Worm (Caenorhabditis elegans) whole organism, young adult: Measurements from ENCODE around the gene cogc-2.

Source experiments
- B0019.2 ChIP-seq: fragments of 200-800 bp; sonication (Bioruptor generic); conservative IDR thresholded peaks from 2 replicates; pipeline ENCODE4 v1.3.6; 2022; ENCODE audit warnings: missing genetic modification reagents, missing genetic modification characterization, missing compliant biosample characterization
- B0336.3 ChIP-seq: fragments of 200-800 bp; sonication (Bioruptor generic); IDR thresholded peaks from 2 replicates; pipeline ENCODE4 v1.3.6; 2022; ENCODE audit warnings: missing genetic modification characterization, missing compliant biosample characterization
- C06A6.2 ChIP-seq: fragments of 200-800 bp; sonication (Bioruptor generic); conservative IDR thresholded peaks from 2 replicates; pipeline ENCODE4 v1.3.6; 2022; ENCODE audit warnings: missing genetic modification characterization, missing compliant biosample characterization
- F22D6.2 ChIP-seq: sonication (generic microtip); optimal IDR thresholded peaks from 2 replicates; lab custom pipeline; 2016; ENCODE audit warnings: mild to moderate bottlenecking, missing genetic modification characterization, missing compliant biosample characterization
- F33H1.4 ChIP-seq: fragments of 200-800 bp; sonication (Bioruptor generic); IDR thresholded peaks from 2 replicates; pipeline ENCODE4 v1.3.6; 2022; ENCODE audit warnings: missing genetic modification reagents, missing genetic modification characterization, missing compliant biosample characterization
- F57A8.1 ChIP-seq: fragments of 200-800 bp; sonication (Bioruptor generic); optimal IDR thresholded peaks from 2 replicates; lab custom pipeline; 2018; ENCODE audit warnings: mild to moderate bottlenecking, missing genetic modification characterization, moderate library complexity, missing compliant biosample characterization
- F57C9.4 ChIP-seq: sonication (generic microtip); optimal IDR thresholded peaks from 2 replicates; lab custom pipeline; 2017; ENCODE audit warnings: mild to moderate bottlenecking, missing genetic modification characterization, missing compliant biosample characterization
- K11D2.4 ChIP-seq: fragments of 200-800 bp; sonication (Bioruptor generic); IDR thresholded peaks from 2 replicates; pipeline ENCODE4 v1.3.6; 2022; ENCODE audit warnings: missing genetic modification reagents, missing genetic modification characterization, missing compliant biosample characterization
- K12H6.12 ChIP-seq: fragments of 200-800 bp; sonication (Bioruptor generic); optimal IDR thresholded peaks from 2 replicates; lab custom pipeline; 2018; ENCODE audit warnings: mild to moderate bottlenecking, missing genetic modification characterization, missing compliant biosample characterization
- Y53F4B.3 ChIP-seq: fragments of 200-800 bp; sonication (Bioruptor generic); IDR thresholded peaks from 2 replicates; pipeline ENCODE4 v1.3.6; 2022; ENCODE audit warnings: missing genetic modification reagents, missing genetic modification characterization, missing compliant biosample characterization
- Y95B8A.8 ChIP-seq: fragments of 200-800 bp; sonication (Bioruptor generic); IDR thresholded peaks from 2 replicates; pipeline ENCODE4 v1.3.6; 2022; ENCODE audit warnings: missing genetic modification reagents, missing genetic modification characterization, missing compliant biosample characterization
- ZK185.1 ChIP-seq: sonication (generic microtip); optimal IDR thresholded peaks from 2 replicates; lab custom pipeline; 2016; ENCODE audit warnings: mild to moderate bottlenecking, missing genetic modification characterization, missing compliant biosample characterization; ENCODE audit not compliant: poor library complexity, severe bottlenecking
- ama-1 ChIP-seq, 3 experiments: fragments of 150-350 bp in 1 of 3; sonication (generic microtip) in 2 of 3; optimal IDR thresholded peaks; 2 replicates each; lab custom pipeline; 2014 to 2018; ENCODE audit warnings: missing biosample characterization in 2 of 3, missing genetic modification characterization in 2 of 3, missing genetic modification reagents in 2 of 3
- athp-1 ChIP-seq: sonication (generic microtip); optimal IDR thresholded peaks from 2 replicates; lab custom pipeline; 2017; ENCODE audit warnings: mild to moderate bottlenecking, missing genetic modification characterization, missing compliant biosample characterization
- attf-5 ChIP-seq: fragments of 200-800 bp; sonication (Bioruptor generic); optimal IDR thresholded peaks from 2 replicates; lab custom pipeline; 2018; ENCODE audit warnings: mild to moderate bottlenecking, missing genetic modification characterization, missing compliant biosample characterization
- cebp-1 ChIP-seq, 2 experiments: fragments of 200-800 bp in 1 of 2; sonication (Bioruptor generic) in 1 of 2; sonication (generic microtip) in 1 of 2; IDR thresholded peaks in 1 of 2; optimal IDR thresholded peaks in 1 of 2; 2 replicates each; pipeline versions ENCODE4 v1.3.6 to Lab custom; 2017 to 2022; ENCODE audit warnings: missing compliant biosample characterization in 2 of 2, missing genetic modification characterization in 2 of 2, mild to moderate bottlenecking in 1 of 2, missing genetic modification reagents in 1 of 2, moderate library complexity in 1 of 2
- ceh-58 ChIP-seq: fragments of 200-800 bp; sonication (Bioruptor generic); IDR thresholded peaks from 2 replicates; pipeline ENCODE4 v1.3.6; 2022; ENCODE audit warnings: missing genetic modification characterization, missing compliant biosample characterization
- chd-7 ChIP-seq: sonication (generic microtip); optimal IDR thresholded peaks from 2 replicates; lab custom pipeline; 2016; ENCODE audit warnings: mild to moderate bottlenecking, missing genetic modification characterization, moderate library complexity, missing compliant biosample characterization
- dox-1 ChIP-seq: fragments of 200-800 bp; sonication (Bioruptor generic); IDR thresholded peaks from 2 replicates; pipeline ENCODE4 v1.3.6; 2022; ENCODE audit warnings: missing genetic modification reagents, missing genetic modification characterization, missing compliant biosample characterization
- egl-44 ChIP-seq: fragments of 200-800 bp; sonication (Bioruptor generic); IDR thresholded peaks from 2 replicates; pipeline ENCODE4 v1.3.6; 2022; ENCODE audit warnings: missing genetic modification reagents, missing genetic modification characterization, missing compliant biosample characterization
- ets-4 ChIP-seq: fragments of 200-800 bp; sonication (Bioruptor generic); optimal IDR thresholded peaks from 2 replicates; lab custom pipeline; 2018; ENCODE audit warnings: mild to moderate bottlenecking, missing genetic modification characterization, missing compliant biosample characterization
- hmg-1.2 ChIP-seq: fragments of 200-800 bp; sonication (Bioruptor generic); IDR thresholded peaks from 2 replicates; pipeline ENCODE4 v1.3.6; 2022; ENCODE audit warnings: missing genetic modification reagents, missing genetic modification characterization, missing compliant biosample characterization
- hsf-1 ChIP-seq: fragments of 200-800 bp; sonication (Bioruptor generic); IDR thresholded peaks from 2 replicates; pipeline ENCODE4 v1.3.6; 2022; ENCODE audit warnings: missing genetic modification reagents, missing genetic modification characterization, missing compliant biosample characterization
- let-526 ChIP-seq: fragments of 200-800 bp; sonication (Bioruptor generic); IDR thresholded peaks from 2 replicates; pipeline ENCODE4 v1.3.6; 2022; ENCODE audit warnings: missing genetic modification reagents, missing genetic modification characterization, missing compliant biosample characterization
- lin-35 ChIP-seq, 3 experiments: fragments of 150-350 bp in 2 of 3; sonication (generic microtip) in 1 of 3; optimal IDR thresholded peaks; 2 replicates each; lab custom pipeline; 2014 to 2018; ENCODE audit warnings: missing biosample characterization in 3 of 3, missing genetic modification characterization in 3 of 3, missing genetic modification reagents in 3 of 3
- lin-40 ChIP-seq: sonication (generic microtip); optimal IDR thresholded peaks from 2 replicates; lab custom pipeline; 2016; ENCODE audit warnings: missing genetic modification characterization, mild to moderate bottlenecking, missing compliant biosample characterization, missing genotype, missing genetic modification reagents
- lir-1 ChIP-seq: fragments of 200-800 bp; sonication (Bioruptor generic); conservative IDR thresholded peaks from 2 replicates; pipeline ENCODE4 v1.3.6; 2022; ENCODE audit warnings: missing genetic modification reagents, missing genetic modification characterization, missing compliant biosample characterization
- madf-3 ChIP-seq: fragments of 200-800 bp; sonication (Bioruptor generic); IDR thresholded peaks from 2 replicates; pipeline ENCODE4 v1.3.6; 2022; ENCODE audit warnings: missing genetic modification reagents, missing genetic modification characterization, missing compliant biosample characterization
- mes-4 ChIP-seq: sonication (generic microtip); optimal IDR thresholded peaks from 2 replicates; lab custom pipeline; 2016; ENCODE audit warnings: missing genotype, missing genetic modification characterization, missing compliant biosample characterization
- nfya-2 ChIP-seq: fragments of 200-800 bp; sonication (Bioruptor generic); IDR thresholded peaks from 2 replicates; pipeline ENCODE4 v1.3.6; 2022; ENCODE audit warnings: missing genetic modification reagents, missing genetic modification characterization, missing compliant biosample characterization
- nfyb-1 ChIP-seq: fragments of 200-800 bp; sonication (Bioruptor generic); IDR thresholded peaks from 2 replicates; pipeline ENCODE4 v1.3.6; 2022; ENCODE audit warnings: missing genetic modification reagents, missing genetic modification characterization, missing compliant biosample characterization
- nhr-27 ChIP-seq: fragments of 200-800 bp; sonication (Bioruptor generic); optimal IDR thresholded peaks from 2 replicates; lab custom pipeline; 2018; ENCODE audit warnings: mild to moderate bottlenecking, missing genetic modification characterization, moderate library complexity, missing compliant biosample characterization
- nhr-80 ChIP-seq: sonication (generic microtip); optimal IDR thresholded peaks from 2 replicates; lab custom pipeline; 2016; ENCODE audit warnings: missing genetic modification characterization, missing compliant biosample characterization
- nhr-90 ChIP-seq: sonication (generic microtip); optimal IDR thresholded peaks from 2 replicates; lab custom pipeline; 2016; ENCODE audit warnings: missing genotype, mild to moderate bottlenecking, missing genetic modification characterization, missing compliant biosample characterization
- rcor-1 ChIP-seq: fragments of 200-800 bp; sonication (Bioruptor generic); IDR thresholded peaks from 2 replicates; pipeline ENCODE4 v1.3.6; 2022; ENCODE audit warnings: missing genetic modification reagents, missing genetic modification characterization, missing compliant biosample characterization
- sea-2 ChIP-seq: fragments of 200-800 bp; sonication (Bioruptor generic); IDR thresholded peaks from 2 replicates; pipeline ENCODE4 v1.3.6; 2022; ENCODE audit warnings: missing genetic modification characterization, missing compliant biosample characterization
- somi-1 ChIP-seq: fragments of 200-800 bp; sonication (Bioruptor generic); optimal IDR thresholded peaks from 2 replicates; lab custom pipeline; 2018; ENCODE audit warnings: mild to moderate bottlenecking, missing genetic modification characterization, missing compliant biosample characterization
- tbp1 ChIP-seq: fragments of 200-800 bp; sonication (Bioruptor generic); optimal IDR thresholded peaks from 2 replicates; lab custom pipeline; 2018; ENCODE audit warnings: mild to moderate bottlenecking, missing genetic modification characterization, missing compliant biosample characterization
- tbx-9 ChIP-seq: sonication (generic microtip); optimal IDR thresholded peaks from 2 replicates; lab custom pipeline; 2016; ENCODE audit warnings: borderline replicate concordance, missing genetic modification characterization, inconsistent platforms, missing compliant biosample characterization
- unc-62 ChIP-seq: fragments of 150-350 bp; optimal IDR thresholded peaks from 2 replicates; lab custom pipeline; 2014; ENCODE audit warnings: missing biosample characterization, missing genetic modification reagents, missing genetic modification characterization
- zim-3 ChIP-seq: sonication (generic microtip); optimal IDR thresholded peaks from 2 replicates; lab custom pipeline; 2017; ENCODE audit warnings: mild to moderate bottlenecking, missing genetic modification characterization, moderate library complexity, missing compliant biosample characterization
- ztf-18 ChIP-seq: sonication (generic microtip); optimal IDR thresholded peaks from 2 replicates; lab custom pipeline; 2016; ENCODE audit warnings: missing genotype, mild to moderate bottlenecking, missing genetic modification characterization, missing compliant biosample characterization
- ztf-26 ChIP-seq: sonication (generic microtip); optimal IDR thresholded peaks from 2 replicates; lab custom pipeline; 2017; ENCODE audit warnings: missing genetic modification characterization, missing compliant biosample characterization
- ztf-3 ChIP-seq: fragments of 200-800 bp; sonication (Bioruptor generic); optimal IDR thresholded peaks from 2 replicates; lab custom pipeline; 2018; ENCODE audit warnings: mild to moderate bottlenecking, missing genetic modification characterization, missing compliant biosample characterization

Gene cogc-2

ce11 chrIV:7052135-7052534, 12.8 kb upstream of the cogc-2 start:
- TF ChIP-seq madf-3 (GFP tag; lab: Robert Waterston, UW), result 0 out of 2 replicates have a peak, but pooled peaks have one; percentile 52
- TF ChIP-seq nfya-2, result no peak
- TF ChIP-seq ZK185.1 (tag; lab: Kevin White, UChicago), result peak; percentile 15
- no peak for TF ChIP-seq hsf-1 (GFP tag; lab: Robert Waterston, UW)
- TF ChIP-seq nfyb-1 (GFP tag; lab: Robert Waterston, UW), result 0 out of 2 replicates have a peak, but pooled peaks have one; percentile 7
- TF ChIP-seq sea-2 (GFP tag; lab: Robert Waterston, UW), result no peak
- no peak for TF ChIP-seq mes-4 (tag; lab: Kevin White, UChicago)

ce11 chrIV:7051515-7051914, 12.1 kb upstream of the cogc-2 start:
- TF ChIP-seq F57C9.4 (tag; lab: Kevin White, UChicago) (peak; percentile 27), ama-1 (optimal IDR thresholded peaks at IDR 0.05; lab: Kevin White, UChicago) (peak; percentile 63), ama-1 (GFP tag; optimal IDR thresholded peaks at IDR 0.05; lab: Kevin White, UChicago) (no peak), zim-3 (tag; lab: Kevin White, UChicago) (peak; percentile 26), F57A8.1 (GFP tag; lab: Kevin White, UChicago) (no peak), nhr-27 (no peak), ztf-3 (GFP tag; lab: Kevin White, UChicago) (no peak)
- TF ChIP-seq, all 124 proteins: peak for 3

- TF ChIP-seq ets-4 (GFP tag; lab: Kevin White, UChicago) (no peak), F22D6.2 (peak; percentile 32), chd-7 (tag; lab: Kevin White, UChicago) (peak; percentile 37), lin-35 (GFP tag; optimal IDR thresholded peaks at IDR 0.05; lab: Kevin White, UChicago) (peak in 1 of 3 experiments; percentile 27), let-526 (GFP tag; lab: Robert Waterston, UW) (no peak), F33H1.4 (no peak), unc-62 (GFP tag; lab: Kevin White, UChicago) (peak; percentile 36), egl-44 (GFP tag; lab: Robert Waterston, UW) (no peak), lir-1 (GFP tag; lab: Robert Waterston, UW) (no peak), ceh-58 (GFP tag; lab: Robert Waterston, UW) (no peak), C06A6.2 (peak; percentile 62), ztf-18 (tag; lab: Kevin White, UChicago) (peak; percentile 9), dox-1 (GFP tag; lab: Robert Waterston, UW) (0 out of 2 replicates have a peak, but pooled peaks have one; percentile 27), ama-1 (optimal IDR thresholded peaks at IDR 0.05; lab: Kevin White, UChicago) (peak; percentile 36), ama-1 (GFP tag; optimal IDR thresholded peaks at IDR 0.05; lab: Kevin White, UChicago) (no peak), tbx-9 (no peak), Y95B8A.8 (GFP tag; lab: Robert Waterston, UW) (peak; percentile 51; the same call in 1 of the 2 replicates), rcor-1 (no peak), cebp-1 (GFP tag; IDR thresholded peaks at IDR 0.05; lab: Robert Waterston, UW) (no peak), cebp-1 (tag; optimal IDR thresholded peaks at IDR 0.05; lab: Kevin White, UChicago) (peak; percentile 63), athp-1 (no peak), ztf-26 (tag; lab: Kevin White, UChicago) (peak; percentile 21), somi-1 (GFP tag; lab: Kevin White, UChicago) (peak; percentile 63), K11D2.4 (GFP tag; lab: Robert Waterston, UW) (no peak), K12H6.12 (tag; lab: Kevin White, UChicago) (peak; percentile 18), nhr-80 (tag; lab: Kevin White, UChicago) (peak; percentile 41), hmg-1.2 (peak; percentile 70), B0019.2 (GFP tag; lab: Robert Waterston, UW) (no peak), ZK185.1 (tag; lab: Kevin White, UChicago) (peak; percentile 10), lin-40 (tag; lab: Kevin White, UChicago) (peak; percentile 59), attf-5 (GFP tag; lab: Kevin White, UChicago) (peak; percentile 56), tbp1 (GFP tag; lab: Kevin White, UChicago) (peak; percentile 34), Y53F4B.3 (GFP tag; lab: Robert Waterston, UW) (no peak), nhr-90 (tag; lab: Kevin White, UChicago) (peak; percentile 39), B0336.3 (GFP tag; lab: Robert Waterston, UW) (0 out of 2 replicates have a peak, but pooled peaks have one; percentile 24)
These were observed 10.4 kb upstream of the cogc-2 start, which contains the start of gene nhr-105 for ce11 chrIV:7049672-7050206. TSS of gene nhr-105 (plus strand) at chrIV:7050156.
